Worm (Caenorhabditis elegans): ENCODE measurements around the gene nhr-138.
"Not testable (repeated sequence)": the region's sequence is repeated elsewhere in the genome, so short reads cannot be mapped to it uniquely, and the experiment has no call there.

The nhr-138 gene

DNA sequence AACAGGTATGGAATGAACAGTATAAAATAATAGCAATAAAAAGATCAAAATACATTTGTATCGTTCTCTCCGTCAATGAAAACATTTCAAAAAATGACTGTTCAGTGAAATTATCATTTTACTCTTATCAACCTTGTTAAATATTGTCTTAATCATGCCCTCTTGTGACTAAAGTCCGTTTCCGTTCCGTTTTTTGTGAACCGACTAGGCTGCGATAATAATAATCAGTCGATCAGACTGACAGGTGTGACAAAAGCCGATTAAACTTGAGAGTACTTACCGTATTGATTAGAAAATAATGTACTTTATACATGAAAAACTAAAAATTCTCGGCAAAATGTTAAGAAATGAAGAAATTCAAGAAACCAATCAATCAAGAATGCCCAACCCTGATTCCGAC, 42.5 kb upstream of the nhr-138 start, which contains the start of gene ins-7:
ins-7 (minus strand) TSS at position 332 of the 400 bp plus-strand sequence.
- TF ChIP-seq nhr-28 (tag; optimal IDR thresholded peaks at IDR 0.05) = peak; percentile 72
- peak; percentile 30 for TF ChIP-seq nhr-48 (tag; optimal IDR thresholded peaks at IDR 0.05)
- no peak for TF ChIP-seq jun-1 (tag; optimal IDR thresholded peaks at IDR 0.05)
- TF ChIP-seq hlh-11 (tag; optimal IDR thresholded peaks at IDR 0.05) = peak; percentile 65
- TF ChIP-seq daf-16 (GFP tag; optimal IDR thresholded peaks at IDR 0.05) = peak in 1 of 2 experiments; percentile 9
- TF ChIP-seq daf-16 (tag; optimal IDR thresholded peaks at IDR 0.05) = no peak
- peak; percentile 64 for TF ChIP-seq pqm-1 (tag; optimal IDR thresholded peaks at IDR 0.05)
- peak; percentile 79; the same call in 1 of the 2 replicates for TF ChIP-seq lin-1 (GFP tag; IDR thresholded peaks at IDR 0.05)
- TF ChIP-seq zip-11 (GFP tag; IDR thresholded peaks at IDR 0.05) = no peak
- TF ChIP-seq mep-1 (tag; optimal IDR thresholded peaks at IDR 0.05) = no peak
- TF ChIP-seq dmd-6 (GFP tag; IDR thresholded peaks at IDR 0.05) = peak; percentile 93
- peak; percentile 76 for TF ChIP-seq dve-1 (tag; optimal IDR thresholded peaks at IDR 0.05; ENCODE audit: insufficient read depth)
- peak; percentile 40 for TF ChIP-seq T20F7.1 (GFP tag; optimal IDR thresholded peaks at IDR 0.05)
- peak; percentile 62; the same call in 1 of the 2 replicates for TF ChIP-seq tra-1 (GFP tag; IDR thresholded peaks at IDR 0.05)

DNA sequence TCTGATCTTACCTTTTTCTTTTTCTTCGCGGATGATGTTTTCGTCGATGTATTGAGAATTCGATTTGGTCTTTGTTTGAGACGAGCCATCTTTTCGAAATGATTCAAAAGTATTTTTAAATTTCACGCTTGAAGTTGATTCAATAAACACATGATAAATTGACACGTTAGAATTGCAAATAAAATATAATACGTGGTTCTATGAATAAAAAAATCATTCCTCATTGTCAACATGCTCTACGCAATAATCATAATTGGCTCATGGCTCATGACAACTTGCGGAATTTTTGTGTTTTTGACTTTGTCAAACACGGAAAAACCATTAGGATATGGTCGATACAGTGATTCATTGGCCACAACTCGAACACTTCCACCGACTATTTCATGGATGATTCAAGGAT, 41.6 kb upstream of the nhr-138 start, which contains the start of the genes htas-1 and ZK1251.3:
htas-1 (minus strand) TSS at position 101 of the 400 bp plus-strand sequence.
ZK1251.3 (plus strand) TSS at position 226 of the 400 bp plus-strand sequence.
- TF ChIP-seq F37D6.2 (tag; optimal IDR thresholded peaks at IDR 0.05) (no peak), egl-43 (GFP tag; IDR thresholded peaks at IDR 0.05) (no peak), dpl-1 (GFP tag; optimal IDR thresholded peaks at IDR 0.05) (no peak), nhr-41 (GFP tag; IDR thresholded peaks at IDR 0.05) (no peak), set-16 (GFP tag; IDR thresholded peaks at IDR 0.05) (no peak), R02D3.7 (tag; optimal IDR thresholded peaks at IDR 0.05) (no peak), daf-19 (GFP tag; conservative IDR thresholded peaks at IDR 0.05) (no peak), nhr-237 (tag; optimal IDR thresholded peaks at IDR 0.05) (no peak), skn-1 (tag; optimal IDR thresholded peaks at IDR 0.05) (no peak), mdt-29 (GFP tag; IDR thresholded peaks at IDR 0.05) (no peak), unc-39 (tag; optimal IDR thresholded peaks at IDR 0.05) (no peak)

DNA sequence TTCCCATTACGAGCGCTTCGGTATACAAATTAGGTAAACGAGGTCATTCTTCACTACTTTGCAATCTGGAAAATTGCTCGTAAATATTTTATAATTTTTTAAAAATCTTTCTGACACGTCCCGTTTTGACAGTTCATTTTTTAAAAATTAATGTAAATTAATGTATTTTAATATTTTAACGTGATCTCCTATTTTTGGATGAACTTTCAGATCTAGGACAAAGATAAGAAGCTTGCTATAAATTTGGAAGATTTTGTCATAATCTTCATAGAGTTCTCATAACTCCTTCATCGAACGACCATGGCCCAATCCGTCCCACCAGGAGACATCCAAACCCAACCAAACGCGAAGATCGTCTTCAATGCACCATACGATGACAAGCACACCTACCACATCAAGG, 36.3 kb upstream of the nhr-138 start, which contains the start of gene msp-76:
msp-76 (plus strand) TSS at position 301 of the 400 bp plus-strand sequence.
- TF ChIP-seq F10B5.3 (tag; optimal IDR thresholded peaks at IDR 0.05); saeg-2 (GFP tag; IDR thresholded peaks at IDR 0.05); ZK337.2 (GFP tag; IDR thresholded peaks at IDR 0.05): not testable (repeated sequence)

DNA sequence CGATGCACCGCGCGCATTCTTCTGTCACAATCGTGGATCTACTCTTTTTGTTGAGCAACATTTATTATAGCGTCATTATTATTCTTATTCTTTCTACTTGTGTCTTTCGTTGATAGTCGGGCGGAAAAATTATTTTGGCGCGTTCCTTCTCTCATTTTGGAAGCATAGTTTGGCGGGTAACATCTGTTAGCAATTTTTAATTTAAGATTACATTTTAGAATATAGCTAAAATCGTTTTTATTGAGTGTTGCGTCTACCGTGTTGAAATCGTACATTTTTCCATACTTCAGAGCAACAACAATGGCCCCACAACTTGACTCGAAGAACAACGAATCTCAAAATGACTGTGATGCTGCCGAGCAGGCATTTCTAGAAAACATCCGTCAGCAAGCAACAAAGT, 34.4 kb upstream of the nhr-138 start, which contains the start of gene sdz-36:
sdz-36 (plus strand) TSS at position 301 of the 400 bp plus-strand sequence.
- no peak for TF ChIP-seq egl-43 (GFP tag; IDR thresholded peaks at IDR 0.05)
- no peak for TF ChIP-seq D1046.2 (GFP tag; IDR thresholded peaks at IDR 0.05)
- TF ChIP-seq ctbp-1 (GFP tag; IDR thresholded peaks at IDR 0.05) = no peak
- TF ChIP-seq nhr-41 (GFP tag; IDR thresholded peaks at IDR 0.05) = no peak
- no peak for TF ChIP-seq dmd-9 (GFP tag; IDR thresholded peaks at IDR 0.05)
- TF ChIP-seq attf-4 (tag; optimal IDR thresholded peaks at IDR 0.05) = no peak
- TF ChIP-seq arid-1 (GFP tag; conservative IDR thresholded peaks at IDR 0.05) = no peak
- no peak for TF ChIP-seq dpl-1 (GFP tag; optimal IDR thresholded peaks at IDR 0.05)
- no peak for TF ChIP-seq dve-1 (tag; optimal IDR thresholded peaks at IDR 0.05; ENCODE audit: insufficient read depth)
- no peak for TF ChIP-seq hmg-1.1 (GFP tag; IDR thresholded peaks at IDR 0.05)
- no peak for TF ChIP-seq skn-1 (tag; optimal IDR thresholded peaks at IDR 0.05)
- no peak for TF ChIP-seq tra-1 (GFP tag; IDR thresholded peaks at IDR 0.05)
- TF ChIP-seq spr-1 (tag; optimal IDR thresholded peaks at IDR 0.05) = no peak
- no peak for TF ChIP-seq Y5F2A.4 (GFP tag; optimal IDR thresholded peaks at IDR 0.05)
- no peak for TF ChIP-seq snpc-4 (tag; optimal IDR thresholded peaks at IDR 0.05)
- no peak for TF ChIP-seq vab-7 (GFP tag; IDR thresholded peaks at IDR 0.05)
- TF ChIP-seq dmd-6 (GFP tag; IDR thresholded peaks at IDR 0.05) = no peak
- no peak for TF ChIP-seq nhr-48 (tag; optimal IDR thresholded peaks at IDR 0.05)
- no peak for TF ChIP-seq egl-27 (tag; optimal IDR thresholded peaks at IDR 0.05)

All from whole organism, L4 larva.